Worm (Caenorhabditis elegans) whole organism, L4/young adult: Measurements from ENCODE around the gene srh-123.

Experiments used
- W03F9.2 ChIP-seq: fragments of 150-350 bp; optimal IDR thresholded peaks from 2 replicates; lab custom pipeline; 2014; ENCODE audit warnings: missing biosample characterization, missing genetic modification characterization
- dao-5 ChIP-seq: sonication (generic microtip); optimal IDR thresholded peaks from 2 replicates; lab custom pipeline; 2016; ENCODE audit warnings: missing genotype, missing genetic modification characterization, moderate library complexity, missing compliant biosample characterization
- him-1 ChIP-seq: sonication (generic microtip); optimal IDR thresholded peaks from 2 replicates; lab custom pipeline; 2016; ENCODE audit warnings: missing genotype, missing genetic modification reagents, missing genetic modification characterization, missing compliant biosample characterization

The srh-123 gene

DNA sequence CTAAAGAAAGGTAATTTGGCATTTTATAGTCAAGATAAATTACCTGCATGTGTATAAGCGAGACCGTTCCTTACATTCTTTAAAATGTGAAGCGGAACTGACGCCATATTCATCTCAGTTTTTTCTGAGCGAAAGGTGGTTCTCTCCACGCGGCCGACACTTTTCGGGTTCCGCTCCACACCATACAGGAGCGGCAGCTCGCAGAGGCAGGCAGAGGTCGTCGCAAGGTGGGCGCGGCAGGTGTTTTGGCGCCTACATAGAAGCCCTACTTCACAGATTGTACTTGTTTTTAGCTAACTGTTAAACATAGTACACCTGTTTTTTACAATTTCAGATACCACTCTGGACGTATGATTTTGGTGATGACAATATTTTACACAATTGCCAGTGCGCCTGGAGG is 5.9 kb upstream of the srh-123 start:
- no peak for TF ChIP-seq W03F9.2 (tag; lab: Kevin White, UChicago)
- no peak for TF ChIP-seq him-1 (tag; lab: Kevin White, UChicago)
- no peak for TF ChIP-seq dao-5 (tag; lab: Kevin White, UChicago)

DNA sequence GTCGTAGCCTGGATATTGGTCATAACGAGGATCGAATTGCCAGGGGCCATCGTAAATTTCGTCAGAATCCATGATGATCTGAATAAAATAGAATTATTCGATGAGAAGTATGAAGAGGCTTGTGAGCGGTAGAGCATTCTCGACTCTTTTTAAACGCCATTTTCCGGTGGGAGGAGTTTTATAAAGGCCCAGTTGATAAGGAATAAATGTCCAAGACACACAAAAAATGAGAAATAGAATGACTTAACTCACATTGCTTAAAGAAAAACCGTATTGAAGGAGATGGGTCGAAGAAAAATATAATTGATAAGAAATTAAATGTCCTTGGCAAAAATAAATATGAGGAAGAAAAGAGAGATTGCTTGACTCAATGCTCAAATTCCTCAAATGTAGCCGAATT is 4.6 kb upstream of the srh-123 start, which contains the start of gene F20E11.17:
Gene F20E11.17, minus strand, starts transcription at position 101 of the 400 bp plus-strand sequence.
- no peak for TF ChIP-seq dao-5 (tag; lab: Kevin White, UChicago)

DNA sequence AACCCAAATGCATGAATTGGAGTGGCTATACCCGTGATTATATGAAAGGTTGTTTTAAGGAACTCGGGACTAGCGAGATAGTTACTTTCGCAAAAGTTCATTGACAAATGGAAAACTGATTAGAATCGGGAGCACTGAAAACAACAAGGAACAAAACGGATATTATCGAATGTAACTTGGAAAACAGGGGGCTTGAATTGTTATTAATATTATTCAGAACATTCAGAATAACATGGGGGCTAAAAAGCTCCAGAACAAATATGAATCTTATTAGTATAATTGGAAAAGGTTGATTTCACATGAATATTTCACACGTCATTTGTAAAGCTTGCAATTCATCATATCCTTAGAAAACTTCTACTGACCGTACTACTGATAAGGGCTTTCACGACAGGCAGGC is 2.2 kb upstream of the srh-123 start, which contains the start of gene srh-235:
Gene srh-235, minus strand, starts transcription at position 101 of the 400 bp plus-strand sequence.
- TF ChIP-seq W03F9.2 (tag; lab: Kevin White, UChicago) (no peak), dao-5 (tag; lab: Kevin White, UChicago) (no peak), him-1 (tag; lab: Kevin White, UChicago) (no peak)

DNA sequence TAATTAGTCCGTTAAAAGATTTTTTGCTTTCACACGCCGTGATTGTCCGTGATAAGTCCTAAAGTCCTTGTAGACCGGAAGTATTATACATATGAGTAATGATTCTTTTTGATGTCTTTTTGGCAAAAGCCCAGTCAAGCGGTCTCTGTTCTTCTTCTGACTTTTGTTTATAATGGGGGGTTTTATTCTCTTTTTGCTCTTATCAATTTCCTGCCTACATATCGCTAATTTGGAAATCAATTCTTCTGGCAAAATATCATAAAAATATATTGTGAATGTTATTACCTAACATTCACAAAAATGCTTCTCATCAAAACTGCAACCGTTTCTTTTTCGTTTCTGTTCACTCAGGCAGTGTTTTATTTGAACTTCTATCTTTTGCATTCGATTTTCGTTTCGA is 2.7 kb downstream of the srh-123 start, which contains the start of gene srbc-61:
Gene srbc-61, plus strand, starts transcription at position 301 of the 400 bp plus-strand sequence.
- no peak for TF ChIP-seq W03F9.2 (tag; lab: Kevin White, UChicago)

DNA sequence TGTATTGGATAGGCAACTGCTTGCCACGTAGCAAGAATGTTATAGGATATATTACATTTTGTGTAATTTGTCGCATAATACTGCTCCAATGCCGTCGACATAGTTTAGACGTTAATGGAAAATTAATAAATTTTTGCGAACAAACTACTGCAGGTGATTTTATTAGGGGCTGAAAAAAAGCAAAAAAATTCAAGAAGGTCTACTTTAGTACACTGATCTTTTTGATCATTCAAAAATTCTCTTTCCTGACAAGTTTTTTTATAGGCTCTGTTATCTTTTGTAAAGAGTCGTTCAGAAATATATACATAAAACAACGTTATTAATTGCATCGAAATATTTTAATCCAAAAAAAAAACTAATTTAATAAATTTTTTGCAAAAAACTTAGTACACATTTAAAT is 11.3 kb downstream of the srh-123 start, which contains the start of gene srh-111:
Gene srh-111, minus strand, starts transcription at position 101 of the 400 bp plus-strand sequence.
- TF ChIP-seq dao-5 (tag; lab: Kevin White, UChicago) (no peak), him-1 (tag; lab: Kevin White, UChicago) (no peak), W03F9.2 (tag; lab: Kevin White, UChicago) (no peak)

DNA sequence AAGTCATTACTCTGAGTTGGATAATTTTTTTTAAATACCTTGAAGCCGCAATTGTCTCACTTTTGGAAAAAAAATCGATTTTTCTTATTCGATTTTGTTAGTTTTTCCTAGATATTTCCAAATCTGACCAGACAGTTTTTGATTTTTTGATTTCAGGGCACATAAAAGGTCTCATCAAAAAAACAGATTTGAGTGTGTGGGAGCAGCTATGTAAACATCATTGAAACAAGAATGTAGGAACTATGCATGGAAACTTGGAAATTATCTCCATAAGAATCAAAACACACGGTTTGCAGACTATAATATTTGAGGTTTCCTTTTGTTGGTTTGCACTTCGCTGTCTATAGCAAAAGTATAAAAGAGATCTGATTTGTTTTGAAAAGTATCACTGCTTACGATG is 12.2 kb downstream of the srh-123 start, which contains the start of gene scl-24:
Gene scl-24, plus strand, starts transcription at position 301 of the 400 bp plus-strand sequence.
- no peak for TF ChIP-seq him-1 (tag; lab: Kevin White, UChicago)
- TF ChIP-seq dao-5 (tag; lab: Kevin White, UChicago) = no peak
- no peak for TF ChIP-seq W03F9.2 (tag; lab: Kevin White, UChicago)

DNA sequence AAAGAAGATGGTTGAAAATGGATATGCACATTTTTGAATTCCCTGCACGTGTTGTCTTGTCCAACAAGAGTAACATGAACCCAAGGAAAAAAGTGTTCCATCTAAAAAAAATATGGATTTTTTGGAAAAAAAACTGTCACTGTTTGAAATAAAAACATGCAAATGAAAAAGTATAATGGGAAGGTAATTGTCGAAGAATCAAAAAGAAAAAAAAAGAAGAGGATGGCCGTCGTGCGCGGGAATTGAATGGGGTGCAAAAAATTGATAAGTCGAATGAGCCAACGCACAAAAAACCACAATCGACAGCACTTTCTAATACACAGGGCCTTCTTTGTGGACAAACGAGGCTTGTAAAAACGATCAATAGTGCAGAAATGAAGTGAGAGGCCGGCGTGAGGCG is 19.9 kb downstream of the srh-123 start, which contains the start of gene fbxa-102:
Gene fbxa-102, minus strand, starts transcription at position 101 of the 400 bp plus-strand sequence.
- TF ChIP-seq dao-5 (tag; lab: Kevin White, UChicago) (no peak), him-1 (tag; lab: Kevin White, UChicago) (no peak), W03F9.2 (tag; lab: Kevin White, UChicago) (no peak)

DNA sequence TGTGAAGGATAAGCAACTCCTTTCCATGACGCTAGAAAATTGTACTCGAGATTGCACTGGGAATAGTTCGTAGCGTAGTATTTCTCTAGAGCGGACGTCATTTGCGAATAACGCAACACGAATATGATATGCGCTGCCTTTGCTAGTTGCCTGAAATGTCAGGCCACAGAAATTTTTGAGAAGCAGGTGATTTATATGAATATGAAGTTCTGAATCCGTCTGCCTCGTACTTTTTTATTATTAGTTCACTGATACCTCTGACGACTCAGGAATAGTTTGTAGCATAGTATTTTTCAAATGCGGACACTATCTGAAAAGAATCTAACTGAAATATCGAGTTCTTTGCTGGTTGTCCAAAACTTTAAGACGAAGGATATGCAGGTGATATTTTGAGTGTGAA is 22.3 kb downstream of the srh-123 start, which contains the start of gene srh-118:
Gene srh-118, minus strand, starts transcription at position 101 of the 400 bp plus-strand sequence.
- TF ChIP-seq W03F9.2 (tag; lab: Kevin White, UChicago) (no peak), him-1 (tag; lab: Kevin White, UChicago) (no peak)

DNA sequence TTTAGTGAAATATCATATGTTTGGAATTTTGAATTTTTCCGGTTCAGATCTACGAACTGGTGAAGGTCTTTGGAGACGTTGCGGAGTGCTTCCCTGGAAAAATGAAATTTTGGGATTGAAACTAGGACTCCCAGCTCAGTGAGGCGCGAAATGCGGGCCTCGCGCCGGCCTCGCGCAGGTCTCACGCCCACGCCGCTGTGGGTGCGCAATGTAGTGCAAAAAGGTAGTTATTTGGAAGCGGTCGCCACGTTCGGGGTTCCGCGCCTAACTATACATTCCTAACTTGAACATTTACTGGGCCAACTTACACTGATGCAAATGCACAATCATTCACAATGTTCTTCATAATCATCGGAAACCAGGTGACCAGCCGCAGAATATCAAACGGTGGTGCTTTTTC is 26.3 kb downstream of the srh-123 start:
- TF ChIP-seq him-1 (tag; lab: Kevin White, UChicago) = no peak
- TF ChIP-seq W03F9.2 (tag; lab: Kevin White, UChicago) = no peak
- no peak for TF ChIP-seq dao-5 (tag; lab: Kevin White, UChicago)

DNA sequence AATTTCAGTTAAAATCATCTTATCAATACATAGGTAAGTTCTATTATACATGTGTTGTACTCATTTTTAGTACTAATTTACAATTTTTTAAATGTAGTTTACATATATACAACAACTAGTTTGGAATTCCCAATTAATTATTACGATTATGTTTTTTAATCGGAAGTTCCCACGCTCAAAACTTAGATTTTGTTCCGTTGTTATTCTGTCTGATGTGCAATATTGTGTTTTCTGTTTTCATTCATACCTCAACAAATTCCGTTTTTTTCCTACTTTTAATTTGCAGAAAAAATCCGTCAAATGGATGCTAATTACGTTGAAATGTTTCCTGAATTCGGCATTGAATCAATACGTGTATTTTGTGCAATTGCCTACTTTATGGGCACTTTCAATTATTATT is 32.5 kb downstream of the srh-123 start, which contains the start of gene srw-31:
Gene srw-31, plus strand, starts transcription at position 301 of the 400 bp plus-strand sequence.
- TF ChIP-seq dao-5 (tag; lab: Kevin White, UChicago) = no peak
- no peak for TF ChIP-seq W03F9.2 (tag; lab: Kevin White, UChicago)
- TF ChIP-seq him-1 (tag; lab: Kevin White, UChicago) = no peak

DNA sequence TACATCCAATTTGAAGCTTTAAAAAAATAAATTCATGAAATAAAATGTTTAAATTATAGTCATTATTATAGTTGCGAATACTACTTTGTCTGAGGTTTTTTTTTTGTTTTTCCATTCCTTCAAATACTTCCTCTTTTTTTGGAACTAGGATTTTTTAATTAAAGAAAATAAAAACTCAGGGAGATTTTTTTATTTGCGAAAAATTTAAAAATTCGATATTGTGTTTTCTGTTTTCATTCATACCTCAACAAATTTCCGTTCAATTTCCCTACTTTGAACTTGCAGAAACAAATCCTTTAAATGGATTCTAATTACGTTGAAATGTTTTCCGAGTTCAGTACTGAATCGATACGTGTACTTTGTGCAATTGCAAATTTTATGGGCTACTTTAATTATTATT is 34.7 kb downstream of the srh-123 start, which contains the start of gene srw-32:
Gene srw-32, plus strand, starts transcription at position 301 of the 400 bp plus-strand sequence.
- TF ChIP-seq W03F9.2 (tag; lab: Kevin White, UChicago) = no peak
- no peak for TF ChIP-seq him-1 (tag; lab: Kevin White, UChicago)
- no peak for TF ChIP-seq dao-5 (tag; lab: Kevin White, UChicago)

DNA sequence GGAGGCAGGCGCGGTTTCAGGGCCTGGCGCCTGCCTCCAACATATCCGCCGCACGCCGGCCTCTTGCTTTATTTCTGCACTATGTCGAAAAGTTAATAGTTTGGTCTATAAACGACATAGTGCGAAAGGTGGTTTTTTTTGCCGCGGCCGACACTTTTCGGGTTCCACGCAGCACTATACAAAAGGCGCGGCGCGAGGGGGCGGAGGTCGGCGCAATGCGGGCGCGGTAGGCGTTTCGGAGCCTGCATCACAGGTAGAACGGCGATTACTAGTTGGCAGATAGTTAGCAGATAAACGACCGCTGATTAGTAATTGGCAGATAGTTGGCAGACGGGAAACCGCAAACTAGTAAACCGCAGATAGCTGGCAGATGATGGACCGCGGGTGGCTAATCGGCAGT is 39.0 kb downstream of the srh-123 start:
- TF ChIP-seq W03F9.2 (tag; lab: Kevin White, UChicago) (no peak), him-1 (tag; lab: Kevin White, UChicago) (no peak), dao-5 (tag; lab: Kevin White, UChicago) (no peak)

DNA sequence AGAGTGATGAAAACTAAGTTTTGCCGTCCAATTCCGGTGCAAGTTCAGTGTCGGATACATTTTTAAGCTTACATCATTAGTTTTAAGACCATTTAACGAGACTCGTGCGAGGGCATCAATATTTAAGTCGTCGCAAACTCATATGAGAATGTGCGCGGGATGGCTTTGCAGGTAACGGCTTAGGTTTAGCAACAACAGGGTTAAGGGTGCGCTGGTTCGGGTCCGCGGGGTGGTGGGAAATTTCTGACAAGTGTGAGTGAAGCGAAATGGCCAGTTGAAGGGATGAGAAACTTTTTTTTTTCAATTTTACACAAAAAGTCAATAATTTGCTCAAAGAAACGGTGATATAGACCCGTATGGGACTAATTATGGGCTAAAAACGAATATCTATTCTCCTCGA is 40.0 kb downstream of the srh-123 start:
- TF ChIP-seq dao-5 (tag; lab: Kevin White, UChicago) = no peak
- TF ChIP-seq him-1 (tag; lab: Kevin White, UChicago) = no peak
- TF ChIP-seq W03F9.2 (tag; lab: Kevin White, UChicago) = no peak

DNA sequence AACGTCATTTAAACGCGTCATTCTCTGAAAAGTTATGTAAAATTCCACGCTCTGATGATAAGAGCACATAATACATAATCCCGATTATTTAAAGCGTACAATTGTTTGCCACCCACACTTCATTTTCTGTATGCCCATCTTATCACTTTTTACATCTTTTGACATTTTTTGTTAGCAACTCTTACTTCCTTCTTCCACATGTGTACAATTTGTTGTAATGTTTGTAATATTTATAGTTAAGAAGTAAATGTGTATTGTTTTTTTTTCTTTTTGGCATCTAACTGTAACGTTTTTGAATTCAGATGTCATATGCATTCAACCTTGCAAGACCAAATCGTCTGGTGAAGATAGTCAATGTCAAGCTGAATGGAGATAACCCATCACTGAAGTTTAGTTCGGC is 46.9 kb downstream of the srh-123 start, which contains the start of gene fbxa-136:
Gene fbxa-136, plus strand, starts transcription at position 301 of the 400 bp plus-strand sequence.
- no peak for TF ChIP-seq W03F9.2 (tag; lab: Kevin White, UChicago)
- TF ChIP-seq him-1 (tag; lab: Kevin White, UChicago) = no peak
- no peak for TF ChIP-seq dao-5 (tag; lab: Kevin White, UChicago)
